Worm (Caenorhabditis elegans): ENCODE results near the gene rrp-8.

The rrp-8 gene

DNA sequence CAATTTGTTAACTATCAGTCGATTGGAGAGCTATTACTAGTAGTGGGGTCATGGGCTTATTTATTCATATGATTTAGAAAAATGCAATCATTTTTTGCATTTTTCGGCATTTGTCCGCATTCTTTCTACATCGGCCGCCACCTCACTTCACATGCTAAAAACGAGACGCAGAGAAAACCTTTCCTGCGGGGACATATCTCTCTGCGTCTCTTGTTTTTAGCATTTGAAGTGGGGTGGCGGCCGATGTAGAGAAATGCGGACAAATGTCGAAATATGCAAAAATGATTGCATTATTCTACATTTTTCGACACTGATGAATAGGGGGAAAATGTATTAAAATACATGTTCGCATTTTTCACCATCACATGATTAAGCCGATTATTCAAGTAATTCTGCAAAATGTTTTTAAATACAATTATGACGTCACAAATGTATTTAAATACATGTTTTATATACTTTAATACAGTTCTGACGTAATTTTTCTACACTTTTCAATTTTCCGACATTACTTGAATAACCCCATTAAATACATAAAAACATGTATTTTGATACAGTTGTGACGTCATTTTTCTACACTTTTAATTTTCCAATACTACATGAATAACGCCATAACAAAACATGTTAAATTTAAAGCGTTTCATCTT lies 24.1 kb upstream of the rrp-8 start:
- peak; percentile 11 for TF ChIP-seq C34F6.9 (tag; optimal IDR thresholded peaks at IDR 0.05)
- no peak for TF ChIP-seq zag-1 (tag; optimal IDR thresholded peaks at IDR 0.05)
- peak; percentile 74 for TF ChIP-seq unc-55 (GFP tag; optimal IDR thresholded peaks at IDR 0.05)

DNA sequence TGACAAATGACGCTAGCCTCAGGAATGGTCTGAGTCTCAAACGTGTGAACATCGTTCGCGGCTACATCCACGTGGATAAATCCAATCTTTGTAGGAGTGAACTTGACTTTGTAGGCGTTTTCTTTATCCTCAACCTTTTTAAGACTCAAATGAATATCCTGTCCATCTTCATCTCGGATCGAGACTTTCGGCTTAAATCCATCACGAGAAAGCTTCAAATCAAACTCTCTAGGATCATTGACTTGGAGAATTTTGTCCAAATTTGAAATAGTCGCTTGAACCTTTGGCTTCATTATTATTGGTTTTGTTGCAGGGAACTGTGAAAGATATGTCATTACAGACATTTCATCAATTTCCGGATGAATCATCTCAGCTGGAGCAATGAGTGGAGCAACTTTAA lies 22.4 kb upstream of the rrp-8 start:
- TF ChIP-seq aly-2 (tag; optimal IDR thresholded peaks at IDR 0.05) (no peak), ama-1 (optimal IDR thresholded peaks at IDR 0.05) (no peak), ZK546.5 (tag; optimal IDR thresholded peaks at IDR 0.05) (no peak), lin-39 (tag; optimal IDR thresholded peaks at IDR 0.05) (no peak), nhr-77 (tag; optimal IDR thresholded peaks at IDR 0.05) (no peak), ztf-11 (tag; optimal IDR thresholded peaks at IDR 0.05) (no peak), ztf-4 (tag; optimal IDR thresholded peaks at IDR 0.05) (no peak), C34F6.9 (tag; optimal IDR thresholded peaks at IDR 0.05) (no peak)

DNA sequence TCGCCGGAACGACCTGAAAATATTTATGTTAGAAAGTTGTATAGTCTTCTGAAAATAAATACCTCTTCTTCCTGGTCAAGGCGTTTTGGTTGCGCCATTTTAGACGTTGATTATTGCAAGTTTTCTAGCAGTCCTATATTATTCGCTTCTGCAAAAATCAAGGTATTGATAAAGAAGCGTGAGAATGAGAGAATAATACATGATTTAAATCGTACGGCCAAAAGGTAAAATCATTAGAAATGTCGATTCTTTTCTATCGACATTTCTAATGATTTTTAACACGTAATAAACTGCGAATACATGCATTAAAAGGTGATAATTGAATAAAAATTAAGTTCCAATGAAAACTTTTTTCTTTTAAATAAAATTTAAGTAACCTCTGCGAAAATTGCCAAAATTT lies 20.4 kb upstream of the rrp-8 start, which contains the start of gene fln-1:
fln-1 (minus strand) TSS at position 101 of the 400 bp plus-strand sequence.
- TF ChIP-seq nhr-129 (tag; optimal IDR thresholded peaks at IDR 0.05) (no peak), nhr-77 (tag; optimal IDR thresholded peaks at IDR 0.05) (no peak), ztf-4 (tag; optimal IDR thresholded peaks at IDR 0.05) (no peak), unc-39 (tag; optimal IDR thresholded peaks at IDR 0.05) (no peak), skn-1 (tag; optimal IDR thresholded peaks at IDR 0.05) (no peak), mdl-1 (tag; optimal IDR thresholded peaks at IDR 0.05) (no peak), nhr-11 (tag; optimal IDR thresholded peaks at IDR 0.05) (no peak), alr-1 (tag; optimal IDR thresholded peaks at IDR 0.05) (no peak), snpc-4 (tag; optimal IDR thresholded peaks at IDR 0.05) (no peak), egl-27 (tag; optimal IDR thresholded peaks at IDR 0.05) (no peak), mbf-1 (tag; optimal IDR thresholded peaks at IDR 0.05) (no peak)

DNA sequence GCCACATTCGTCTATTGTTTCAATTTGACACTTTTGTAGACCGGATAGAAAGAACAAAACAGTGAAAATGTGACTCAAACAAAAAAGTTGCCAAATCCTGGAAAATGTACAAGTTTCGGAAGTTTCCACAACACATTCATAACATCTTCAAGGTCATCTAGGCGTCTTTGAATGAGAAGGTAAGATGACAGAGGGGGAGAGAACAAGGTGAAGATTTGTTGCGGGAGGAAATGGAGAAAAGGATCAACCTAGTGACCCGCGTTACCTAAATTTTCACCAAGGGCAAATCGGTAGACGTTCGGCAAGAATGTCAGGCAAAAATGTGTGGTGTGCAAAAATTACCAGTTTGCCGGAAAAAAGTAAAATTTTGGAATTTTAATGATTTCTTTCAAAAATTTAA lies 18.6 kb upstream of the rrp-8 start:
- TF ChIP-seq nhr-77 (tag; optimal IDR thresholded peaks at IDR 0.05), result no peak
- TF ChIP-seq snpc-4 (tag; optimal IDR thresholded peaks at IDR 0.05), result no peak
- no peak for TF ChIP-seq mab-5 (tag; optimal IDR thresholded peaks at IDR 0.05)
- TF ChIP-seq nhr-129 (tag; optimal IDR thresholded peaks at IDR 0.05), result no peak
- TF ChIP-seq blmp-1 (tag; optimal IDR thresholded peaks at IDR 0.05; ENCODE audit: insufficient read depth), result no peak
- no peak for TF ChIP-seq gmeb-1 (tag; optimal IDR thresholded peaks at IDR 0.05)

DNA sequence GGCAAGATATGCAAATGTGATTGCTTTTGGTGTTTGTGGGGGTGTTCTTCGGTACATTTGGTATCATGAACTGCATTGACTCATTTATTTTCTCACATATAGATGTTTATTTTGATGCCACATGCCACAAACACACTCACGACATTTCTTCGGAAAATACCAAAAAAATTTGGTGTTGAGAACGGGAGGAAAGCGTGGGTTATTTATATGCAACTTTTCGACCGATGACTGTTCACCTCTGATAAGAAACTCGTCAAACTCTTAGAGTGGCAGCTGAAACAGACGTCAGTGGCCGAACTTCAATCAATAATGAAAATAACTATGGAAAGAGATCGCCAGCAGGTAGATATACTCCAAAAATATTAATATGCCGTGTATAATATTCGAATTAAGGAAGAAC lies 18.0 kb upstream of the rrp-8 start:
- no peak for TF ChIP-seq skn-1 (tag; optimal IDR thresholded peaks at IDR 0.05)
- peak; percentile 88 for TF ChIP-seq fos-1 (tag; optimal IDR thresholded peaks at IDR 0.05)

DNA sequence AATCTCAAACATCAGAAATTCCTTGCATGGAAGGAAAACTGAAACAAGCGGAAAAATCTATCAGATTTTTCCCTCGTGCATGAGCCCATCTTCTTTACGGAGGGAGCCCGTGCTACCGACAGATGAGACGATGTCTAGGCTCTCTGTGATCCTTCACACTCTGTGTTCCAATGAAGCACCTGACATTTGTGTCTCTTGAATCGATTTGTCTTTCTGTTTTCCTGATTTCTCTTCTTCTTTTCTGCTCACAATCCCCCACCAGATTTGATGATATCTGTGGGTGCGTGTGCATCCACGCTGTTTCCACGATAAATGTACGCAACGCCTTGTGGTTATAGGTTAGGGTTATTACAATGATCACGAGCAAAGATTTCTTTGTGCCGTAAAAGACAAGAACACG lies 17.5 kb upstream of the rrp-8 start:
- TF ChIP-seq nhr-129 (tag; optimal IDR thresholded peaks at IDR 0.05) (peak; percentile 50), zag-1 (tag; optimal IDR thresholded peaks at IDR 0.05) (no peak)

DNA sequence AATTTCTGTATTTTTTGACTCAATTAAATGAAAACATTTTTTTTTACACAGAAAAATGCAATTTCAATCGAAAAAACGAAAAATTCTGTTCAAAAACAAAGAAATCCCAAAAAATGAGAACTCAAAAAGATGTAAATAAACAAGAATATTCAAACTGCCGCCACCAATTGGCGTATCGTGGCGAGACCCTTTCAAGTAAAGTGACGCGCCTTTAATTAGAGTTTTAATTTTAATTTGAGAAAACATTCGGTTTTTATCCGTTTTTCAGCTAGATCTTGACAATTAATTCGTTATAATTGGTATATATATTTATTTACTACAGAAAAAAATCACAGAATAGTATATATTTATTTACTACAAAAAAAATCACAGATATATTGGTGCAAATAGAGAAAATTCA lies 16.7 kb upstream of the rrp-8 start:
- TF ChIP-seq nhr-12 (tag; optimal IDR thresholded peaks at IDR 0.05), result no peak
- no peak for TF ChIP-seq mab-5 (tag; optimal IDR thresholded peaks at IDR 0.05)
- TF ChIP-seq nhr-11 (tag; optimal IDR thresholded peaks at IDR 0.05), result no peak
- no peak for TF ChIP-seq egl-27 (tag; optimal IDR thresholded peaks at IDR 0.05)
- no peak for TF ChIP-seq nhr-21 (tag; optimal IDR thresholded peaks at IDR 0.05)
- TF ChIP-seq alr-1 (tag; optimal IDR thresholded peaks at IDR 0.05), result no peak
- TF ChIP-seq C34F6.9 (tag; optimal IDR thresholded peaks at IDR 0.05), result no peak
- TF ChIP-seq sma-3 (GFP tag; optimal IDR thresholded peaks at IDR 0.05), result no peak
- no peak for TF ChIP-seq nhr-237 (tag; optimal IDR thresholded peaks at IDR 0.05)

DNA sequence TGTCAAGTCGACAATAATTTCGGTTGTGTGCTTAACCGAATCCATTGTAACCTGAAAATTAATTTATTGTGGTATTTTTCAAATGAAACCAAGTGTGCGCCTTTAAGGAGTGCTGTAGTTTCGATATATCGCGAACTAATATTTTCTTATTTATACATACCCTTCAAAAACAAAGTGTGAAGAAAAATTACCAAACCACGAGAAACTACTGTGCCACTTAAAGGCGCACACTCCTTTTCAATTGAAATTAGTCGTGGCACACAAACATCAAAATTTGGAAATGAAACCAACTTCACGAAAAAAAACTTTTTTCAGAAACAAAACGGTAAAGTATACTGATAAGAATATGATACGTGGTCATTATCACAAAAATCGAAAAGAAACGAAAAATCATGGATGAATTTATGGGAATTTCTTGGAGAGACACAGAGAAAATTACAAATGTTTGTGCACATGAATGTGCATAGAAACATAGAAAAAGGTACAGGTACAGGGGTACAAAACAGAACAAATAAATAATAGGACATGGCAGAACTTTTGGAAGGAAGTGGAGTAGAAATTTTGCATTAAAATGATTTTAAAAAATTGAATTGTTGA lies 13.1 kb upstream of the rrp-8 start, which contains the start of gene spl-1:
spl-1 (minus strand) TSS at position 51 of the 597 bp plus-strand sequence.
- TF ChIP-seq fos-1 (tag; optimal IDR thresholded peaks at IDR 0.05) (peak; percentile 75), crh-2 (tag; optimal IDR thresholded peaks at IDR 0.05) (peak; percentile 73), nhr-77 (tag; optimal IDR thresholded peaks at IDR 0.05) (no peak), elt-3 (tag; optimal IDR thresholded peaks at IDR 0.05) (no peak), gmeb-1 (tag; optimal IDR thresholded peaks at IDR 0.05) (peak; percentile 4), nhr-23 (tag; optimal IDR thresholded peaks at IDR 0.05) (no peak)

All from whole organism, L2 larva.